Fruit fly (Drosophila melanogaster) whole organism, embryonic: ENCODE measurements around the gene arm.

Source experiments
- Bdp1 ChIP-seq: fragments of 200-800 bp; sonication (Bioruptor generic); optimal IDR thresholded peaks from 3 replicates; lab custom pipeline; 2016; ENCODE audit warnings: missing biosample characterization, missing genetic modification characterization
- BtbVII ChIP-seq: fragments of 200-800 bp; sonication (Bioruptor generic); optimal IDR thresholded peaks from 3 replicates; lab custom pipeline; 2017; ENCODE audit warnings: missing biosample characterization, mild to moderate bottlenecking, missing genetic modification characterization
- C15 ChIP-seq: fragments of 200-800 bp; sonication (Bioruptor generic); IDR thresholded peaks from 3 replicates; pipeline ENCODE4 v1.3.6; 2022; ENCODE audit warnings: missing biosample characterization, missing genetic modification characterization
- CG10147 ChIP-seq: fragments of 200-800 bp; sonication (Bioruptor generic); optimal IDR thresholded peaks from 2 replicates; lab custom pipeline; 2019; ENCODE audit warnings: missing biosample characterization, mild to moderate bottlenecking, missing genetic modification characterization, moderate library complexity
- CG10274 ChIP-seq: fragments of 200-800 bp; sonication (Bioruptor generic); optimal IDR thresholded peaks from 3 replicates; lab custom pipeline; 2017; ENCODE audit warnings: missing biosample characterization, mild to moderate bottlenecking, missing genetic modification characterization
- CG10979 ChIP-seq: fragments of 200-800 bp; sonication (Bioruptor generic); optimal IDR thresholded peaks from 2 replicates; lab custom pipeline; 2018; ENCODE audit warnings: missing biosample characterization, mild to moderate bottlenecking, missing genetic modification characterization, moderate library complexity
- CG11696 ChIP-seq: fragments of 200-800 bp; sonication (Bioruptor generic); IDR thresholded peaks from 2 replicates; pipeline ENCODE4 v1.3.6; 2022; ENCODE audit warnings: missing biosample characterization, missing genetic modification characterization
- CG12659 ChIP-seq: fragments of 200-800 bp; sonication (Bioruptor generic); optimal IDR thresholded peaks from 3 replicates; lab custom pipeline; 2017; ENCODE audit warnings: mild to moderate bottlenecking, missing biosample characterization, missing genetic modification reagents, missing genetic modification characterization
- CG13775 ChIP-seq: fragments of 200-800 bp; sonication (Bioruptor generic); optimal IDR thresholded peaks from 3 replicates; lab custom pipeline; 2017; ENCODE audit warnings: missing biosample characterization, mild to moderate bottlenecking, missing genetic modification characterization
- CG14710 ChIP-seq: fragments of 200-800 bp; sonication (Bioruptor generic); optimal IDR thresholded peaks from 3 replicates; lab custom pipeline; 2019; ENCODE audit warnings: missing biosample characterization, mild to moderate bottlenecking, missing genetic modification characterization, moderate library complexity
- CG16813 ChIP-seq: fragments of 200-800 bp; sonication (Bioruptor generic); IDR thresholded peaks from 3 replicates; pipeline ENCODE4 v1.3.6; 2022; ENCODE audit warnings: missing biosample characterization, missing genetic modification characterization; ENCODE audit not compliant: partially characterized antibody
- CG17612 ChIP-seq: fragments of 200-800 bp; sonication (Bioruptor generic); IDR thresholded peaks from 2 replicates; pipeline ENCODE4 v1.3.6; 2022; ENCODE audit warnings: missing biosample characterization, missing genetic modification characterization
- CG18011 ChIP-seq: fragments of 200-800 bp; sonication (Bioruptor generic); optimal IDR thresholded peaks from 2 replicates; lab custom pipeline; 2017; ENCODE audit warnings: missing biosample characterization, missing genetic modification characterization, mild to moderate bottlenecking, moderate library complexity, missing genotype
- CG2120 ChIP-seq: fragments of 200-800 bp; sonication (Bioruptor generic); optimal IDR thresholded peaks from 3 replicates; lab custom pipeline; 2016; ENCODE audit warnings: missing biosample characterization, missing genetic modification characterization
- CG2202 ChIP-seq: fragments of 200-800 bp; sonication (Bioruptor generic); optimal IDR thresholded peaks from 2 replicates; lab custom pipeline; 2018; ENCODE audit warnings: missing biosample characterization, mild to moderate bottlenecking, missing genetic modification characterization
- CG31224 ChIP-seq: fragments of 200-800 bp; sonication (Bioruptor generic); IDR thresholded peaks from 2 replicates; pipeline ENCODE4 v1.3.6; 2022; ENCODE audit warnings: missing biosample characterization, missing genetic modification characterization
- CG3726 ChIP-seq: fragments of 200-800 bp; sonication (Bioruptor generic); IDR thresholded peaks from 3 replicates; pipeline ENCODE4, ENCODE4 v1.3.6; 2022; ENCODE audit warnings: missing biosample characterization, missing genetic modification characterization
- CG3995 ChIP-seq: fragments of 200-800 bp; sonication (Bioruptor generic); optimal IDR thresholded peaks from 3 replicates; lab custom pipeline; 2016; ENCODE audit warnings: missing biosample characterization, missing genetic modification characterization
- CG4328 ChIP-seq: fragments of 200-800 bp; sonication (Bioruptor generic); optimal IDR thresholded peaks from 3 replicates; lab custom pipeline; 2017; ENCODE audit warnings: missing biosample characterization, missing genetic modification reagents, missing genetic modification characterization
- CG7928 ChIP-seq: fragments of 200-800 bp; sonication (Bioruptor generic); optimal IDR thresholded peaks from 2 replicates; lab custom pipeline; 2017; ENCODE audit warnings: missing biosample characterization, mild to moderate bottlenecking, missing genetic modification characterization
- Chrac-16 ChIP-seq: fragments of 200-800 bp; sonication (Bioruptor generic); optimal IDR thresholded peaks from 3 replicates; lab custom pipeline; 2016; ENCODE audit warnings: missing biosample characterization, missing genetic modification characterization
- Deaf1 ChIP-seq: fragments of 200-800 bp; optimal IDR thresholded peaks from 3 replicates; lab custom pipeline; 2019; ENCODE audit warnings: missing biosample characterization, mild to moderate bottlenecking, missing genetic modification characterization, moderate library complexity
- E2f2 ChIP-seq: fragments of 200-800 bp; sonication (Bioruptor generic); IDR thresholded peaks from 2 replicates; pipeline ENCODE4 v1.3.6; 2022; ENCODE audit warnings: missing biosample characterization, missing genetic modification characterization
- Fer1 ChIP-seq: fragments of 200-800 bp; sonication (Bioruptor generic); optimal IDR thresholded peaks from 2 replicates; lab custom pipeline; 2017; ENCODE audit warnings: missing biosample characterization, mild to moderate bottlenecking, missing genetic modification characterization
- Fer2 ChIP-seq: fragments of 200-800 bp; sonication (Bioruptor generic); optimal IDR thresholded peaks from 2 replicates; lab custom pipeline; 2018; ENCODE audit warnings: missing biosample characterization, mild to moderate bottlenecking, missing genetic modification characterization, moderate library complexity
- HLH54F ChIP-seq: fragments of 200-800 bp; sonication (Bioruptor generic); optimal IDR thresholded peaks from 3 replicates; lab custom pipeline; 2016; ENCODE audit warnings: missing biosample characterization, missing genetic modification characterization
- Hr78 ChIP-seq, 2 experiments: fragments of 200-800 bp in 1 of 2; fragments of >200 bp in 1 of 2; sonication (Bioruptor generic) in 1 of 2; optimal IDR thresholded peaks; 2 replicates each; lab custom pipeline; 2017 to 2019; ENCODE audit warnings: missing biosample characterization in 2 of 2, missing genetic modification characterization in 2 of 2, mild to moderate bottlenecking in 1 of 2, moderate library complexity in 1 of 2
- Max ChIP-seq: fragments of 200-800 bp; sonication (Bioruptor generic); optimal IDR thresholded peaks from 2 replicates; lab custom pipeline; 2016; ENCODE audit warnings: missing biosample characterization, mild to moderate bottlenecking, missing genetic modification characterization
- Nf-YB ChIP-seq: fragments of 200-800 bp; sonication (Bioruptor generic); optimal IDR thresholded peaks from 3 replicates; lab custom pipeline; 2019; ENCODE audit warnings: missing biosample characterization, mild to moderate bottlenecking, missing genetic modification characterization, moderate library complexity
- Nf-YC ChIP-seq: fragments of 200-800 bp; optimal IDR thresholded peaks from 3 replicates; lab custom pipeline; 2019; ENCODE audit warnings: missing biosample characterization, mild to moderate bottlenecking, missing genetic modification characterization, moderate library complexity
- Ptx1 ChIP-seq: fragments of 200-800 bp; sonication (Bioruptor generic); IDR thresholded peaks from 2 replicates; pipeline ENCODE4 v1.3.6; 2022; ENCODE audit warnings: missing biosample characterization, missing genetic modification characterization
- Ravus ChIP-seq: fragments of 200-800 bp; sonication (Bioruptor generic); IDR thresholded peaks from 2 replicates; pipeline ENCODE4 v1.3.6; 2022; ENCODE audit warnings: missing biosample characterization, missing genetic modification characterization
- Scr ChIP-seq: fragments of 200-800 bp; sonication (Bioruptor generic); IDR thresholded peaks from 2 replicates; pipeline ENCODE4 v1.3.6; 2022; ENCODE audit warnings: missing biosample characterization, missing genetic modification characterization; ENCODE audit not compliant: partially characterized antibody
- ab ChIP-seq: fragments of 200-800 bp; sonication (Bioruptor generic); optimal IDR thresholded peaks from 2 replicates; lab custom pipeline; 2016; ENCODE audit warnings: missing biosample characterization, missing genetic modification characterization
- cad ChIP-seq: fragments of >200 bp; optimal IDR thresholded peaks from 2 replicates; lab custom pipeline; 2017; ENCODE audit warnings: missing biosample characterization, missing genetic modification characterization
- danr ChIP-seq: fragments of 200-800 bp; sonication (Bioruptor generic); IDR thresholded peaks from 2 replicates; pipeline ENCODE4 v1.3.6; 2022; ENCODE audit warnings: missing biosample characterization, missing genetic modification characterization
- fd64A ChIP-seq: fragments of 200-800 bp; sonication (Bioruptor generic); optimal IDR thresholded peaks from 3 replicates; lab custom pipeline; 2018; ENCODE audit warnings: missing biosample characterization, mild to moderate bottlenecking, missing genetic modification characterization
- gem ChIP-seq: fragments of 200-800 bp; sonication (Bioruptor generic); optimal IDR thresholded peaks from 2 replicates; lab custom pipeline; 2019; ENCODE audit warnings: missing biosample characterization, mild to moderate bottlenecking, missing genetic modification characterization, moderate library complexity
- grn ChIP-seq: fragments of 200-800 bp; sonication (Bioruptor generic); optimal IDR thresholded peaks from 3 replicates; lab custom pipeline; 2017; ENCODE audit warnings: missing biosample characterization, missing genetic modification characterization
- hb ChIP-seq: fragments of 200-800 bp; sonication (Bioruptor generic); IDR thresholded peaks from 3 replicates; pipeline ENCODE4 v1.3.6; 2022; ENCODE audit warnings: missing biosample characterization, missing genetic modification characterization; ENCODE audit not compliant: partially characterized antibody
- kay ChIP-seq: fragments of 200-800 bp; sonication (Bioruptor generic); optimal IDR thresholded peaks from 2 replicates; lab custom pipeline; 2016; ENCODE audit warnings: missing biosample characterization, missing genetic modification characterization
- lbe ChIP-seq: fragments of 200-800 bp; sonication (Bioruptor generic); optimal IDR thresholded peaks from 2 replicates; lab custom pipeline; 2016; ENCODE audit warnings: missing biosample characterization, mild to moderate bottlenecking, missing genetic modification characterization
- lov ChIP-seq, 2 experiments: fragments of 200-800 bp in 1 of 2; fragments of >200 bp in 1 of 2; sonication (Bioruptor generic) in 1 of 2; IDR thresholded peaks in 1 of 2; optimal IDR thresholded peaks in 1 of 2; 2 replicates in 1 of 2; 3 replicates in 1 of 2; pipeline versions ENCODE4 v1.3.6 to Lab custom; 2017 to 2022; ENCODE audit warnings: missing biosample characterization in 1 of 2, missing genetic modification characterization in 1 of 2
- mirr ChIP-seq: fragments of 200-800 bp; sonication (Bioruptor generic); optimal IDR thresholded peaks from 3 replicates; lab custom pipeline; 2018; ENCODE audit warnings: missing biosample characterization, mild to moderate bottlenecking, missing genetic modification characterization
- pfk ChIP-seq: fragments of 200-800 bp; sonication (Bioruptor generic); optimal IDR thresholded peaks from 2 replicates; lab custom pipeline; 2018; ENCODE audit warnings: missing biosample characterization, mild to moderate bottlenecking, missing genetic modification characterization, moderate library complexity
- pros ChIP-seq: fragments of 200-800 bp; sonication (Bioruptor generic); optimal IDR thresholded peaks from 3 replicates; lab custom pipeline; 2019; ENCODE audit warnings: missing biosample characterization, mild to moderate bottlenecking, missing genetic modification characterization, moderate library complexity
- sens ChIP-seq: fragments of 200-800 bp; sonication (Bioruptor generic); peaks from one replicate; lab custom pipeline; 2016; ENCODE audit warnings: missing biosample characterization, missing genetic modification characterization
- stwl ChIP-seq: fragments of 200-800 bp; sonication (Bioruptor generic); optimal IDR thresholded peaks from 3 replicates; lab custom pipeline; 2018; ENCODE audit warnings: missing biosample characterization, mild to moderate bottlenecking, missing genetic modification characterization, moderate library complexity
- zfh1 ChIP-seq: fragments of 200-800 bp; sonication (Bioruptor generic); IDR thresholded peaks from 3 replicates; pipeline ENCODE4 v1.3.6; 2022; ENCODE audit warnings: missing biosample characterization, missing genetic modification characterization

Gene arm

DNA sequence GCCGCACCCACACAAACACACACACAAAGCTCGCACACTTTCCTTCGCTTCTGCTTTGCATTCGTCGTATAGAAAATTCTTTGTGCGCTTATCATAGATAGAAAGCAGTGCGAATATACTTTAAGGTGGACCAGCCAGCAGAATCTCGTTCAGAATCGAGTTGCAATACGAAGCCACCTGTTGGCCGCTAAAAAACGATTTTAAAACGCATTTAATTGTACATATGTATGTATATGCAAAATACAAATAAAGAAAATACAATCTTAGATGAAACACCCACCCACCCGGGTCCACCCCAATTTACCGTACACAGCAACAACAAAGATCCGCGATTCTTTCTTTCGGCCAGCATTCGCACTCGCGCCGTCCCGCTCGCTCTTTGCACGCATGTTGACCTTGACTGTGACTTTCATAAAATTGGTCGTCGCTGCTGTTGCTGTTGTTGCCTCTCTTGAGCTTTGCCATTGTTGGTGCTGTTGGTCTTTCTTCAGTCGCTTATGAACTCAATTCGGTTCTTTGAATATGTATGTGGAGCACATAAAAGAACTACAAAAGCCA, 48.1 kb upstream of the arm start (continued):
- TF ChIP-seq CG4328 (GFP tag; lab: Kevin White, UChicago) = no peak
- TF ChIP-seq Hr78 (GFP tag; optimal IDR thresholded peaks at IDR 0.05; lab: Kevin White, UChicago) = no peak
- peak; percentile 80 for TF ChIP-seq lbe (GFP tag; lab: Kevin White, UChicago)
- no peak for TF ChIP-seq grn (GFP tag; lab: Kevin White, UChicago)
- TF ChIP-seq mirr = no peak
- TF ChIP-seq Scr (GFP tag; lab: Robert Waterston, UW) = no peak
- TF ChIP-seq CG3726 (GFP tag; lab: Robert Waterston, UW) = no peak
- no peak for TF ChIP-seq Nf-YC (tag; lab: Kevin White, UChicago)
- no peak for TF ChIP-seq lov (optimal IDR thresholded peaks at IDR 0.05; lab: Kevin White, UChicago)
- no peak for TF ChIP-seq lov (GFP tag; IDR thresholded peaks at IDR 0.05; lab: Robert Waterston, UW)
- peak; percentile 41 for TF ChIP-seq Chrac-16 (GFP tag; lab: Kevin White, UChicago)
- no peak for TF ChIP-seq CG10979 (tag; lab: Kevin White, UChicago)
- TF ChIP-seq kay (GFP tag; lab: Kevin White, UChicago) = no peak
- no peak for TF ChIP-seq stwl
- TF ChIP-seq Ravus (GFP tag; lab: Robert Waterston, UW) = no peak
- peak; percentile 9 for TF ChIP-seq Nf-YB (GFP tag; lab: Kevin White, UChicago)
- TF ChIP-seq CG2202 (tag; lab: Kevin White, UChicago) = no peak
- TF ChIP-seq pros (GFP tag; lab: Kevin White, UChicago) = no peak
- peak; percentile 83 for TF ChIP-seq CG2120 (GFP tag; lab: Kevin White, UChicago)
- no peak for TF ChIP-seq pfk (GFP tag; lab: Kevin White, UChicago)
- peak; percentile 42; the same call in 1 of the 2 replicates for TF ChIP-seq Ptx1
- TF ChIP-seq CG18011 = peak; percentile 39
- TF ChIP-seq CG17612 (GFP tag; lab: Robert Waterston, UW) = peak; percentile 39; the same call in 1 of the 2 replicates
- peak; percentile 47; the same call in 1 of the 3 replicates for TF ChIP-seq zfh1 (GFP tag; lab: Robert Waterston, UW)
- no peak for TF ChIP-seq Deaf1 (tag; lab: Kevin White, UChicago)
- peak; percentile 56 for TF ChIP-seq CG10274 (GFP tag; lab: Kevin White, UChicago)
- TF ChIP-seq gem (tag; lab: Kevin White, UChicago) = peak; percentile 68
- no peak for TF ChIP-seq ab (GFP tag; lab: Kevin White, UChicago)
- peak; percentile 19; the same call in 1 of the 2 replicates for TF ChIP-seq E2f2 (GFP tag; lab: Robert Waterston, UW)
- TF ChIP-seq CG10147 = peak; percentile 3
- peak; percentile 53; the same call in 1 of the 2 replicates for TF ChIP-seq CG11696 (GFP tag; lab: Robert Waterston, UW)
- TF ChIP-seq Fer1 (GFP tag; lab: Kevin White, UChicago) = peak; percentile 70
- no peak for TF ChIP-seq CG14710
- peak; percentile 52 for TF ChIP-seq CG13775 (GFP tag; lab: Kevin White, UChicago)
- peak; percentile 69 for TF ChIP-seq sens
- TF ChIP-seq CG12659 (GFP tag; lab: Kevin White, UChicago) = peak; percentile 41
- no peak for TF ChIP-seq fd64A (GFP tag; lab: Kevin White, UChicago)
- TF ChIP-seq BtbVII = peak; percentile 67
- no peak for TF ChIP-seq C15 (GFP tag; lab: Robert Waterston, UW)
- TF ChIP-seq cad (GFP tag; lab: Kevin White, UChicago) = no peak
- peak; percentile 42; the same call in 1 of the 2 replicates for TF ChIP-seq CG31224 (GFP tag; lab: Robert Waterston, UW)
- no peak for TF ChIP-seq danr
- no peak for TF ChIP-seq Fer2 (tag; lab: Kevin White, UChicago)
- no peak for TF ChIP-seq Max (GFP tag; lab: Kevin White, UChicago)
- TF ChIP-seq HLH54F (GFP tag; lab: Kevin White, UChicago) = peak; percentile 68
- TF ChIP-seq CG16813 (GFP tag; lab: Robert Waterston, UW) = no peak
- TF ChIP-seq CG3995 (GFP tag; lab: Kevin White, UChicago) = peak; percentile 40
- TF ChIP-seq Bdp1 (GFP tag; lab: Kevin White, UChicago) = no peak
- no peak for TF ChIP-seq hb (GFP tag; lab: Robert Waterston, UW)
- TF ChIP-seq CG7928 (GFP tag; lab: Kevin White, UChicago) = peak; percentile 26
